Worm (Caenorhabditis elegans): Measurements from ENCODE around the gene C45B2.6.
A peak's percentile ranks its signal among the peaks of the same experiment; 100 is the strongest.

The C45B2.6 gene

DNA sequence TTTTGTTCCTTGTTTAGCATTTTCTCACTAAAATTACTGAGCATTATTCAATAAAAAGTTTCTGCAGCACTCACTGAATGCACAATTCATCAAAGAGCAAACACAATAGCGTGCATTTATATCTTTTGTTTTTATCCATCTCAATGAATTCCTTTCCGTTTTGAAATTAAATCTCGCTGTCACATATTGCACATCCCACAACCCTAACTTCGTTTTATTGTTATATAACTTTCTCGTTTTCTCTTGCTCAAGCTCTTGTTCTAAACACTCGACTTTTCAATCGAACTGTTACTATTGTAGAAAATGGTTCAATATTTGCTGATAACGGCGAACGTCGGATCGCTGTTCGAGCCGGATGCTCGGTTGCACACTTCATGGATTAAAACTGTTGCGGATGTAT, 21.5 kb upstream of the C45B2.6 start, which contains the start of gene ipp-5:
TSS of gene ipp-5 (plus strand) at position 301 of the 400 bp plus-strand sequence.
- TF ChIP-seq mep-1 (tag; optimal IDR thresholded peaks at IDR 0.05): no peak
- no peak for TF ChIP-seq bed-3 (GFP tag; optimal IDR thresholded peaks at IDR 0.05)
- TF ChIP-seq ceh-39 (tag; optimal IDR thresholded peaks at IDR 0.05): no peak
- no peak for TF ChIP-seq elt-1 (tag; optimal IDR thresholded peaks at IDR 0.05; ENCODE audit: borderline replicate concordance, insufficient read depth)
- no peak for TF ChIP-seq nhr-76 (tag; optimal IDR thresholded peaks at IDR 0.05)
- no peak for TF ChIP-seq ztf-11 (tag; optimal IDR thresholded peaks at IDR 0.05)
- no peak for TF ChIP-seq ceh-83 (GFP tag; optimal IDR thresholded peaks at IDR 0.05)
- no peak for TF ChIP-seq zip-8 (tag; optimal IDR thresholded peaks at IDR 0.05)

DNA sequence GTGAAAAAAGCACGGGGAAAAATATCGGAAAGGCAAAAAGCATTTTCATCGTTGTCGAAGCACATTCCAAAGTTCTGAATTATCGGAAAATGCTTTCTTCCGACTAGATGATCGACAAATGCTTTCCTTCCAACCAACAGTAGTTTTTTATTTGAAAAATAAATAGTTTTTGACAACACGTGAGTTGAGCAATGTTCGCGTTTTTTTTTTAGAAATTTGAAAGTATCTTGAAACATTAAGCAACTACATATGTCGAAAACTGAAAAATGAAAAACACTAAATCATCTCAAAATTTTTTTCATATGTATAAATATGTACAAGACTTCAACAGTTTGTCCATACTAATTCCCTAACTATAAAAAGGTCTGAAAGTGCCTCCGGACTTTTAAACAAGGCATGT, 13.1 kb upstream of the C45B2.6 start, which contains the start of gene hsp-25:
TSS of gene hsp-25 (minus strand) at position 101 of the 400 bp plus-strand sequence.
- TF ChIP-seq nhr-28 (tag; optimal IDR thresholded peaks at IDR 0.05) (no peak), unc-120 (tag; optimal IDR thresholded peaks at IDR 0.05; ENCODE audit: poor library complexity, severe bottlenecking) (no peak), unc-62 (GFP tag; optimal IDR thresholded peaks at IDR 0.05) (no peak), ztf-11 (tag; optimal IDR thresholded peaks at IDR 0.05) (no peak), nhr-237 (tag; optimal IDR thresholded peaks at IDR 0.05) (no peak), zip-8 (tag; optimal IDR thresholded peaks at IDR 0.05) (no peak), hlh-1 (tag; optimal IDR thresholded peaks at IDR 0.05) (no peak), elt-1 (tag; optimal IDR thresholded peaks at IDR 0.05; ENCODE audit: borderline replicate concordance, insufficient read depth) (no peak)

DNA sequence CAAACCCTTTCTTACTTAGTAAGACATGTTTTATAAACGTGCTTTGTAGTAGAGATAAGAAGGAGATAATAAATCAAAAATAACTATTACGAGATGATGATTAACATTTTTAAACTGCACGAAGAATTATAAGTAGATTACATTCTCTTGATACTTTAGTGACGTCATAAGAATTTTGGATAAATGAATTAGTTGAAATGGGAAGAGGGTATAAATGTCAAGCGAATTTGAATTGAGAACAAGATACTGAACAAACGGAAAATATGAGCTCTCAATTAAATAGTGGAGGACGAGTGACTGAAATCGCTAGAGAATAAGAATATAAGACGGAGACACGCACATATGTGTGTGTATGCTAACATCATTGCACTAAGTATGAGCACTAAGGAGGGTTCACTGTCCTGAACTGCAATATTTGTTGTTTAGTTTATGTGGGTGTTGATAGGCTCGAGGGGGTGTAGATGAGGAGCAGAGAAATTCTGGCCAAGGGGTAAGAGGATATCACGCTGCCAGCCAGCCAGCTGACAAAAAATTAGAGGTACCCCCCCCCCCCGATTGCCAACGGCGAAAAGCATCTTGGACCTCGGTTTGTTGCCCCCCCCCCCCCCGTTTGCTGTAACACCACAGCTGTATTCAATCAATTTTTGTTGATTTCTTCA, 12.1 kb upstream of the C45B2.6 start:
- TF ChIP-seq blmp-1 (tag; optimal IDR thresholded peaks at IDR 0.05) (no peak), pha-4 (tag; optimal IDR thresholded peaks at IDR 0.05) (no peak), snpc-4 (tag; optimal IDR thresholded peaks at IDR 0.05) (no peak), unc-39 (tag; optimal IDR thresholded peaks at IDR 0.05) (no peak), ham-2 (GFP tag; optimal IDR thresholded peaks at IDR 0.05) (no peak), sem-2 (GFP tag; optimal IDR thresholded peaks at IDR 0.05) (no peak), mls-2 (tag; optimal IDR thresholded peaks at IDR 0.05) (peak; percentile 5), nhr-237 (tag; optimal IDR thresholded peaks at IDR 0.05) (no peak), nhr-2 (tag; optimal IDR thresholded peaks at IDR 0.05) (no peak), ztf-11 (tag; optimal IDR thresholded peaks at IDR 0.05) (no peak), flh-1 (GFP tag; optimal IDR thresholded peaks at IDR 0.05) (no peak), cnd-1 (tag; optimal IDR thresholded peaks at IDR 0.05) (no peak), tbx-8 (GFP tag; optimal IDR thresholded peaks at IDR 0.05) (no peak), hlh-1 (tag; optimal IDR thresholded peaks at IDR 0.05) (no peak), lin-32 (GFP tag; optimal IDR thresholded peaks at IDR 0.05) (no peak), mep-1 (tag; optimal IDR thresholded peaks at IDR 0.05) (no peak), zip-8 (tag; optimal IDR thresholded peaks at IDR 0.05) (peak; percentile 56), lin-13 (tag; optimal IDR thresholded peaks at IDR 0.05) (no peak), bed-3 (GFP tag; optimal IDR thresholded peaks at IDR 0.05) (no peak), unc-120 (tag; optimal IDR thresholded peaks at IDR 0.05; ENCODE audit: poor library complexity, severe bottlenecking) (peak; percentile 45), drap-1 (GFP tag; optimal IDR thresholded peaks at IDR 0.05) (no peak), elt-3 (tag; optimal IDR thresholded peaks at IDR 0.05) (no peak), unc-62 (GFP tag; optimal IDR thresholded peaks at IDR 0.05) (no peak), M03D4.4 (tag; optimal IDR thresholded peaks at IDR 0.05) (peak; percentile 65), ceh-83 (GFP tag; optimal IDR thresholded peaks at IDR 0.05) (no peak), mab-5 (tag; optimal IDR thresholded peaks at IDR 0.05) (no peak), ceh-39 (tag; optimal IDR thresholded peaks at IDR 0.05) (no peak), nhr-28 (tag; optimal IDR thresholded peaks at IDR 0.05) (no peak), nhr-12 (tag; optimal IDR thresholded peaks at IDR 0.05) (no peak), lsy-2 (tag; optimal IDR thresholded peaks at IDR 0.05) (no peak), sptf-1 (tag; optimal IDR thresholded peaks at IDR 0.05) (peak; percentile 60), ces-1 (GFP tag; optimal IDR thresholded peaks at IDR 0.05) (peak; percentile 36), ceh-43 (GFP tag; optimal IDR thresholded peaks at IDR 0.05) (no peak)

DNA sequence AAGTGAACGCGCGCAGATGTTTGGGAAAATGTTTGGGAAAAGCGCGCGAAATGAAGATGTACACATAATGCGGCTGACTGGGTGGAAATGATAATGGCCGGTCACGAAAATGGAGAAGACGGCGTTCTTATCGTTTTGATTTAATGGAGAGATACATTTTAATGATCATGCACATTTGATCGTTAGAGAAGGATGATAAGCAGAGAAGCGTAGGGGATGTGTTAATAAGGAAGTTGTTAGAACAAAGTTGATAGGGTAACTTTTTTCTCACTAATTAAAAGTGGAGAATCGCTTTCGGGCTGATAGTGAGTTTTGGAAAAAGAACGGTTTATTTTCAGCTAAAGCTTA, 11.6 kb upstream of the C45B2.6 start:
- TF ChIP-seq hlh-1 (tag; optimal IDR thresholded peaks at IDR 0.05): peak; percentile 7
- TF ChIP-seq pha-4 (tag; optimal IDR thresholded peaks at IDR 0.05): no peak
- TF ChIP-seq mab-5 (tag; optimal IDR thresholded peaks at IDR 0.05): no peak
- no peak for TF ChIP-seq bed-3 (GFP tag; optimal IDR thresholded peaks at IDR 0.05)
- no peak for TF ChIP-seq lsy-2 (tag; optimal IDR thresholded peaks at IDR 0.05)
- TF ChIP-seq unc-62 (GFP tag; optimal IDR thresholded peaks at IDR 0.05): no peak
- no peak for TF ChIP-seq zip-8 (tag; optimal IDR thresholded peaks at IDR 0.05)
- no peak for TF ChIP-seq drap-1 (GFP tag; optimal IDR thresholded peaks at IDR 0.05)

Data from whole organism, mixed stage, embryonic.